Worm (Caenorhabditis elegans) whole organism, early embryonic: ENCODE results near the gene ptr-24.

Source experiments
- B0310.2 ChIP-seq: sonication (generic microtip); optimal IDR thresholded peaks from 2 replicates; lab custom pipeline; 2016; ENCODE audit warnings: mild to moderate bottlenecking, missing genetic modification characterization, missing compliant biosample characterization
- F13C5.2 ChIP-seq: sonication (generic microtip); optimal IDR thresholded peaks from 2 replicates; lab custom pipeline; 2017; ENCODE audit warnings: mild to moderate bottlenecking, missing genetic modification characterization, inconsistent platforms, missing compliant biosample characterization
- ama-1 ChIP-seq: fragments of 150-350 bp; optimal IDR thresholded peaks from 2 replicates; lab custom pipeline; 2014
- ceh-13 ChIP-seq: fragments of 200-800 bp; sonication (Bioruptor generic); optimal IDR thresholded peaks from 2 replicates; lab custom pipeline; 2018; ENCODE audit warnings: mild to moderate bottlenecking, missing genetic modification characterization, missing compliant biosample characterization
- ceh-36 ChIP-seq: sonication (generic microtip); optimal IDR thresholded peaks from 2 replicates; lab custom pipeline; 2016; ENCODE audit warnings: missing genetic modification characterization, inconsistent platforms, missing compliant biosample characterization
- hmg-4 ChIP-seq: fragments of 200-800 bp; sonication (Bioruptor generic); optimal IDR thresholded peaks from 2 replicates; lab custom pipeline; 2018; ENCODE audit warnings: mild to moderate bottlenecking, missing genetic modification characterization, missing compliant biosample characterization
- hnd-1 ChIP-seq: sonication (generic microtip); optimal IDR thresholded peaks from 2 replicates; lab custom pipeline; 2016; ENCODE audit warnings: missing genetic modification characterization, missing compliant biosample characterization
- pes-1 ChIP-seq: fragments of 200-800 bp; sonication (Bioruptor generic); IDR thresholded peaks from 2 replicates; pipeline ENCODE4 v1.3.6; 2022; ENCODE audit warnings: missing genetic modification reagents, missing genetic modification characterization, missing compliant biosample characterization
- scrt-1 ChIP-seq: fragments of 200-800 bp; sonication (Bioruptor generic); IDR thresholded peaks from 2 replicates; pipeline ENCODE4 v1.3.6; 2022; ENCODE audit warnings: missing genetic modification characterization, missing compliant biosample characterization
- sea-1 ChIP-seq: fragments of 200-800 bp; sonication (Bioruptor generic); conservative IDR thresholded peaks from 2 replicates; pipeline ENCODE4 v1.3.6; 2022; ENCODE audit warnings: missing genetic modification characterization, missing compliant biosample characterization
- tbx-11 ChIP-seq: fragments of 200-800 bp; sonication (Bioruptor generic); IDR thresholded peaks from 2 replicates; pipeline ENCODE4 v1.3.6; 2022; ENCODE audit warnings: missing genetic modification characterization, missing compliant biosample characterization
- tbx-37 ChIP-seq: fragments of 200-800 bp; sonication (Bioruptor generic); conservative IDR thresholded peaks from 2 replicates; pipeline ENCODE4 v1.3.6; 2022; ENCODE audit warnings: missing genetic modification reagents, missing genetic modification characterization, missing compliant biosample characterization

DNA sequence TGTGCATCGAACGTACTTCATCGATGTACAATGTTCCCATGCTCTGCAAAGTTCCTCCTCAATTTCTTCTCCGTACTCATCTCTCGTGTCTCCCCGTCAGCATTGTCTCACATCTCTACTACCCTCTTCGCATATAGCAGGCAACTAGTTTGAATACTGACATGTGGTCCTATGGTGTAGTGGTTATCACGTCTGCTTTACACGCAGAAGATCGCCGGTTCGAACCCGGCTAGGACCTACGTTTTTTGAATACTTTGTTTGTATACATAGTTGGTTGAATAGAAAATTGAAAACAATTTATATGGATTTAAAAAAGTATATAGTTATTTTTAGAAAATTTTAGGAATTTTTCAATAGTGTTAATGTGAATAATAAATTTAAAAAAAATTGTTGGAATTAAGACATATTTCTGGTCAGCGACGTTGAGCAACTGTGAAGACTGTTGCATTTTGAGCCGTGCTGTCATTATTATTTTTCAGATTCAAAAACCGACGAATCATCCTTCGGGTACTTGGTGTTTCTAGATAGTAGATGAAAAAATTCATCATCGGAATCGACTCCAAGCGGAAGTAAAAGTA, 30.9 kb upstream of the ptr-24 start:
- peak; percentile 97 for TF ChIP-seq tbx-11
- peak; percentile 95 for TF ChIP-seq tbx-37 (GFP tag; lab: Robert Waterston, UW)
- no peak for TF ChIP-seq ama-1 (lab: Kevin White, UChicago)
- TF ChIP-seq sea-1: peak; percentile 93
- peak; percentile 89 for TF ChIP-seq hnd-1 (tag; lab: Kevin White, UChicago)
- peak; percentile 92 for TF ChIP-seq ceh-13
- peak; percentile 94 for TF ChIP-seq ceh-36 (tag; lab: Kevin White, UChicago)
- TF ChIP-seq scrt-1: peak; percentile 95
- TF ChIP-seq B0310.2 (tag; lab: Kevin White, UChicago): peak; percentile 80
- no peak for TF ChIP-seq hmg-4 (GFP tag; lab: Kevin White, UChicago)
- TF ChIP-seq F13C5.2 (tag; lab: Kevin White, UChicago): peak; percentile 94
- TF ChIP-seq pes-1 (GFP tag; lab: Robert Waterston, UW): peak; percentile 95
